Worm (Caenorhabditis elegans) whole organism, L4 larva: Measurements from ENCODE around the gene mcu-1.

ENCODE experiments used
- F26F4.8 ChIP-seq: fragments of 200-800 bp; sonication (Bioruptor generic); conservative IDR thresholded peaks from 2 replicates; pipeline ENCODE4 v1.3.6; 2022; ENCODE audit warnings: missing genetic modification characterization, missing compliant biosample characterization
- R02D3.7 ChIP-seq: fragments of 150-350 bp; sonication (generic microtip); optimal IDR thresholded peaks from 3 replicates; lab custom pipeline; 2014; ENCODE audit warnings: missing biosample characterization, missing genetic modification characterization
- Y48G9A.11 ChIP-seq: fragments of 200-800 bp; sonication (Bioruptor generic); IDR thresholded peaks from 2 replicates; pipeline ENCODE4 v1.3.6; 2022; ENCODE audit warnings: missing genetic modification reagents, missing genetic modification characterization, missing compliant biosample characterization
- ceh-44 ChIP-seq: fragments of 200-800 bp; sonication (Bioruptor generic); IDR thresholded peaks from 2 replicates; pipeline ENCODE4 v1.3.6; 2022; ENCODE audit warnings: missing genetic modification reagents, missing genetic modification characterization, missing compliant biosample characterization
- dmd-6 ChIP-seq: fragments of 200-800 bp; sonication (Bioruptor generic); IDR thresholded peaks from 2 replicates; pipeline ENCODE4 v1.3.6; 2022; ENCODE audit warnings: missing genetic modification reagents, missing genetic modification characterization, missing compliant biosample characterization
- dpl-1 ChIP-seq: fragments of 150-350 bp; optimal IDR thresholded peaks from 2 replicates; lab custom pipeline; 2014; ENCODE audit warnings: missing biosample characterization, missing genetic modification reagents, missing genetic modification characterization
- gei-8 ChIP-seq: fragments of 200-800 bp; sonication (Bioruptor generic); optimal IDR thresholded peaks from 2 replicates; lab custom pipeline; 2018; ENCODE audit warnings: mild to moderate bottlenecking, missing genetic modification characterization, missing compliant biosample characterization
- lin-13 ChIP-seq: fragments of 150-350 bp; optimal IDR thresholded peaks from 2 replicates; lab custom pipeline; 2014; ENCODE audit warnings: missing biosample characterization, missing genetic modification reagents, missing genetic modification characterization
- lin-15B ChIP-seq: fragments of 150-350 bp; sonication (generic microtip); optimal IDR thresholded peaks from 3 replicates; lab custom pipeline; 2014; ENCODE audit warnings: missing biosample characterization, missing genetic modification characterization
- lin-38 ChIP-seq: fragments of 200-800 bp; sonication (Bioruptor generic); IDR thresholded peaks from 2 replicates; pipeline ENCODE4 v1.3.6; 2022; ENCODE audit warnings: missing genetic modification reagents, missing genetic modification characterization, missing compliant biosample characterization
- lin-39 ChIP-seq: fragments of 150-350 bp; optimal IDR thresholded peaks from 2 replicates; lab custom pipeline; 2014; ENCODE audit warnings: missing biosample characterization, missing genetic modification reagents, missing genetic modification characterization
- madf-5 ChIP-seq, 2 experiments: fragments of 200-800 bp; sonication (Bioruptor generic); IDR thresholded peaks; 2 replicates each; pipeline ENCODE4 v1.3.6; 2022; ENCODE audit warnings: missing compliant biosample characterization in 2 of 2, missing genetic modification characterization in 2 of 2
- nhr-11 ChIP-seq: fragments of 150-350 bp; optimal IDR thresholded peaks from 2 replicates; lab custom pipeline; 2014; ENCODE audit warnings: missing biosample characterization, missing genetic modification characterization
- nhr-25 ChIP-seq: sonication (generic microtip); optimal IDR thresholded peaks from 2 replicates; lab custom pipeline; 2017; ENCODE audit warnings: missing genetic modification characterization, mild to moderate bottlenecking, missing compliant biosample characterization, antibody characterized with exemption, moderate library complexity, borderline replicate concordance; ENCODE audit not compliant: insufficient read depth
- nhr-28 ChIP-seq: fragments of 150-350 bp; optimal IDR thresholded peaks from 2 replicates; lab custom pipeline; 2014; ENCODE audit warnings: missing biosample characterization, missing genetic modification characterization
- nhr-42 ChIP-seq: fragments of 200-800 bp; sonication (Bioruptor generic); IDR thresholded peaks from 2 replicates; pipeline ENCODE4 v1.3.6; 2022; ENCODE audit warnings: missing genetic modification characterization, missing compliant biosample characterization
- pqm-1 ChIP-seq: sonication (generic microtip); optimal IDR thresholded peaks from 2 replicates; lab custom pipeline; 2017; ENCODE audit warnings: missing biosample characterization, missing genetic modification characterization
- snpc-4 ChIP-seq: fragments of 150-350 bp; optimal IDR thresholded peaks from 2 replicates; lab custom pipeline; 2014; ENCODE audit warnings: missing biosample characterization, missing genetic modification characterization
- tra-1 ChIP-seq: fragments of 200-800 bp; sonication (Bioruptor generic); IDR thresholded peaks from 2 replicates; pipeline ENCODE4 v1.3.6; 2022; ENCODE audit warnings: missing genetic modification reagents, missing genetic modification characterization, missing compliant biosample characterization
- zfp-3 ChIP-seq: fragments of 200-800 bp; sonication (Bioruptor generic); conservative IDR thresholded peaks from 2 replicates; pipeline ENCODE4 v1.3.6; 2022; ENCODE audit warnings: missing genetic modification reagents, missing genetic modification characterization, missing compliant biosample characterization

Gene mcu-1

DNA sequence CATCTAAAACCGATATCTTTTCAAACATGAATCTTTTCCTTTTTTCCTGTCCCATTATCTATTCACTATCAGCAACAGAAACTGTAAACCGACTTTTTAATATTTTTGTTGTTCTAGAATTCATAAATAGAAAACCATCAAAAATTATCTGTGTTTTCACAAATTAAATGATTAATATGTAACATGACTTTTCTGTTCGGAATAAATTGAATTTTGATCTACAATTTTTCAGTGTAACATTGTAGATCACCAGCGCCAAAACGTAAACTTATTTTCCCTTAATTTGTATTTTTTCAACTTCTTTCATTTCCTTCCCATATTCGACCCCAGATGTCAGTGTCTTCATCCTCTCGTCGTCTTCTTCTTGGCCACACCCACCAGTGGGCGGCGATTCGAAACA, 47.8 kb downstream of the mcu-1 start, which contains the start of gene H04M03.3:
TSS of gene H04M03.3 (plus strand) at position 301 of the 400 bp plus-strand sequence.
- no peak for TF ChIP-seq zfp-3
- no peak for TF ChIP-seq lin-13 (GFP tag; lab: Kevin White, UChicago)
- TF ChIP-seq lin-38: no peak
- no peak for TF ChIP-seq F26F4.8 (GFP tag; lab: Robert Waterston, UW)
- TF ChIP-seq lin-15B (tag; lab: Kevin White, UChicago): no peak
- no peak for TF ChIP-seq nhr-28 (tag; lab: Kevin White, UChicago)
- TF ChIP-seq dpl-1 (GFP tag; lab: Kevin White, UChicago): no peak
- no peak for TF ChIP-seq nhr-11 (tag; lab: Kevin White, UChicago)
- no peak for TF ChIP-seq dmd-6 (GFP tag; lab: Robert Waterston, UW)
- TF ChIP-seq snpc-4 (tag; lab: Kevin White, UChicago): no peak
- no peak for TF ChIP-seq R02D3.7 (tag; lab: Kevin White, UChicago)
- TF ChIP-seq ceh-44 (GFP tag; lab: Robert Waterston, UW): no peak
- TF ChIP-seq gei-8 (GFP tag; lab: Kevin White, UChicago): no peak
- no peak for TF ChIP-seq madf-5 (GFP tag; IDR thresholded peaks at IDR 0.05; lab: Robert Waterston, UW)
- TF ChIP-seq pqm-1: no peak
- TF ChIP-seq Y48G9A.11: no peak
- TF ChIP-seq lin-39 (tag; lab: Kevin White, UChicago): no peak
- no peak for TF ChIP-seq nhr-25 (tag; lab: Kevin White, UChicago)
- no peak for TF ChIP-seq tra-1 (GFP tag; lab: Robert Waterston, UW)
- no peak for TF ChIP-seq nhr-42 (GFP tag; lab: Robert Waterston, UW)
